Worm (Caenorhabditis elegans) whole organism, L2 larva: ENCODE measurements around the gene imp-2.

ENCODE experiments used
- F13H6.1 ChIP-seq: sonication (generic microtip); optimal IDR thresholded peaks from 2 replicates; lab custom pipeline; 2016; ENCODE audit warnings: missing genetic modification characterization, missing compliant biosample characterization
- R02D3.7 ChIP-seq: fragments of 150-350 bp; optimal IDR thresholded peaks from 2 replicates; lab custom pipeline; 2014; ENCODE audit warnings: missing biosample characterization, missing genetic modification characterization
- Y55F3AM.14 ChIP-seq: fragments of 200-800 bp; sonication (Bioruptor generic); optimal IDR thresholded peaks from 2 replicates; lab custom pipeline; 2018; ENCODE audit warnings: mild to moderate bottlenecking, missing genetic modification characterization, missing compliant biosample characterization
- ZK546.5 ChIP-seq: sonication (generic microtip); optimal IDR thresholded peaks from 2 replicates; lab custom pipeline; 2017; ENCODE audit warnings: missing biosample characterization, missing genetic modification characterization
- alr-1 ChIP-seq: fragments of 150-350 bp; optimal IDR thresholded peaks from 2 replicates; lab custom pipeline; 2014; ENCODE audit warnings: missing biosample characterization, missing genetic modification characterization
- aly-2 ChIP-seq: fragments of 150-350 bp; optimal IDR thresholded peaks from 2 replicates; lab custom pipeline; 2014; ENCODE audit warnings: missing biosample characterization, missing genetic modification characterization
- ama-1 ChIP-seq: fragments of 150-350 bp; optimal IDR thresholded peaks from 2 replicates; lab custom pipeline; 2018; ENCODE audit warnings: inconsistent platforms
- blmp-1 ChIP-seq: sonication (generic microtip); optimal IDR thresholded peaks from 2 replicates; lab custom pipeline; 2017; ENCODE audit warnings: missing genetic modification characterization, mild to moderate bottlenecking, missing compliant biosample characterization, antibody characterized with exemption, moderate library complexity; ENCODE audit not compliant: insufficient read depth
- crh-2 ChIP-seq: sonication (generic microtip); optimal IDR thresholded peaks from 2 replicates; lab custom pipeline; 2017; ENCODE audit warnings: missing biosample characterization, missing genetic modification characterization
- dmd-4 ChIP-seq: sonication (generic microtip); optimal IDR thresholded peaks from 2 replicates; lab custom pipeline; 2017; ENCODE audit warnings: missing biosample characterization, missing genetic modification characterization
- egl-27 ChIP-seq: sonication (generic microtip); optimal IDR thresholded peaks from 3 replicates; lab custom pipeline; 2017; ENCODE audit warnings: missing biosample characterization, missing genetic modification reagents, missing genetic modification characterization
- elt-1 ChIP-seq: fragments of 150-350 bp; optimal IDR thresholded peaks from 2 replicates; lab custom pipeline; 2014; ENCODE audit warnings: missing biosample characterization, missing genetic modification characterization
- elt-3 ChIP-seq: sonication (generic microtip); optimal IDR thresholded peaks from 2 replicates; lab custom pipeline; 2017; ENCODE audit warnings: missing biosample characterization, missing genetic modification characterization
- fos-1 ChIP-seq: fragments of 150-350 bp; optimal IDR thresholded peaks from 2 replicates; lab custom pipeline; 2014; ENCODE audit warnings: missing biosample characterization, missing genetic modification characterization
- gmeb-1 ChIP-seq: fragments of 150-350 bp; optimal IDR thresholded peaks from 2 replicates; lab custom pipeline; 2014; ENCODE audit warnings: missing biosample characterization, missing genetic modification characterization
- lin-11 ChIP-seq: fragments of 150-350 bp; sonication (generic microtip); optimal IDR thresholded peaks from 2 replicates; lab custom pipeline; 2014; ENCODE audit warnings: missing biosample characterization, missing genetic modification characterization, inconsistent platforms, mixed read lengths
- lin-13 ChIP-seq: fragments of 150-350 bp; optimal IDR thresholded peaks from 2 replicates; lab custom pipeline; 2014; ENCODE audit warnings: missing biosample characterization, missing genetic modification reagents, missing genetic modification characterization
- lin-39 ChIP-seq: fragments of 150-350 bp; optimal IDR thresholded peaks from 2 replicates; lab custom pipeline; 2014; ENCODE audit warnings: missing biosample characterization, missing genetic modification reagents, missing genetic modification characterization
- lsy-2 ChIP-seq, 2 experiments: fragments of 150-350 bp in 1 of 2; sonication (generic microtip) in 1 of 2; optimal IDR thresholded peaks; 2 replicates each; lab custom pipeline; 2014 to 2017; ENCODE audit warnings: missing biosample characterization in 2 of 2, missing genetic modification characterization in 2 of 2
- mab-5 ChIP-seq: fragments of 150-350 bp; optimal IDR thresholded peaks from 2 replicates; lab custom pipeline; 2014; ENCODE audit warnings: missing biosample characterization, missing genetic modification characterization
- mbf-1 ChIP-seq: sonication (generic microtip); optimal IDR thresholded peaks from 2 replicates; lab custom pipeline; 2017; ENCODE audit warnings: missing biosample characterization, missing genetic modification characterization
- mdl-1 ChIP-seq, 2 experiments: fragments of 150-350 bp in 1 of 2; sonication (generic microtip) in 1 of 2; optimal IDR thresholded peaks; 2 replicates each; lab custom pipeline; 2017; ENCODE audit warnings: missing biosample characterization in 2 of 2, missing genetic modification characterization in 2 of 2
- nhr-10 ChIP-seq: sonication (generic microtip); optimal IDR thresholded peaks from 2 replicates; lab custom pipeline; 2017; ENCODE audit warnings: missing biosample characterization, missing genetic modification characterization
- nhr-11 ChIP-seq: fragments of 150-350 bp; optimal IDR thresholded peaks from 2 replicates; lab custom pipeline; 2014; ENCODE audit warnings: missing biosample characterization, missing genetic modification characterization
- nhr-12 ChIP-seq: fragments of 150-350 bp; optimal IDR thresholded peaks from 2 replicates; lab custom pipeline; 2014; ENCODE audit warnings: missing biosample characterization, missing genetic modification characterization
- nhr-129 ChIP-seq: fragments of 150-350 bp; optimal IDR thresholded peaks from 2 replicates; lab custom pipeline; 2014; ENCODE audit warnings: missing biosample characterization, missing genetic modification characterization
- nhr-21 ChIP-seq: fragments of 150-350 bp; optimal IDR thresholded peaks from 2 replicates; lab custom pipeline; 2014; ENCODE audit warnings: missing biosample characterization, missing genetic modification characterization
- nhr-237 ChIP-seq: fragments of 150-350 bp; optimal IDR thresholded peaks from 2 replicates; lab custom pipeline; 2014; ENCODE audit warnings: missing biosample characterization, missing genetic modification characterization
- nhr-6 ChIP-seq: fragments of 150-350 bp; optimal IDR thresholded peaks from 2 replicates; lab custom pipeline; 2014; ENCODE audit warnings: missing biosample characterization, missing genetic modification characterization
- nhr-77 ChIP-seq: fragments of 150-350 bp; optimal IDR thresholded peaks from 2 replicates; lab custom pipeline; 2014; ENCODE audit warnings: missing biosample characterization, missing genetic modification characterization
- peb-1 ChIP-seq: fragments of 150-350 bp; optimal IDR thresholded peaks from 2 replicates; lab custom pipeline; 2014; ENCODE audit warnings: missing biosample characterization, missing genetic modification characterization
- skn-1 ChIP-seq: sonication (generic microtip); optimal IDR thresholded peaks from 2 replicates; lab custom pipeline; 2017; ENCODE audit warnings: missing biosample characterization, missing genetic modification characterization
- sma-3 ChIP-seq: sonication (generic microtip); optimal IDR thresholded peaks from 2 replicates; lab custom pipeline; 2016; ENCODE audit warnings: missing genetic modification reagents, missing genetic modification characterization, missing compliant biosample characterization
- snpc-4 ChIP-seq: fragments of 150-350 bp; optimal IDR thresholded peaks from 2 replicates; lab custom pipeline; 2014; ENCODE audit warnings: missing biosample characterization, missing genetic modification characterization
- unc-39 ChIP-seq: fragments of 150-350 bp; optimal IDR thresholded peaks from 2 replicates; lab custom pipeline; 2014; ENCODE audit warnings: missing biosample characterization, missing genetic modification characterization
- unc-55 ChIP-seq: fragments of 150-350 bp; sonication (generic microtip); optimal IDR thresholded peaks from 3 replicates; lab custom pipeline; 2014; ENCODE audit warnings: missing biosample characterization, missing genetic modification reagents, missing genetic modification characterization
- zag-1 ChIP-seq: fragments of 150-350 bp; optimal IDR thresholded peaks from 2 replicates; lab custom pipeline; 2014; ENCODE audit warnings: missing biosample characterization, missing genetic modification characterization
- ztf-1 ChIP-seq: fragments of 200-800 bp; sonication (Bioruptor generic); conservative IDR thresholded peaks from 2 replicates; pipeline ENCODE4 v1.3.6; 2022; ENCODE audit warnings: missing genetic modification characterization, missing compliant biosample characterization
- ztf-11 ChIP-seq: sonication (generic microtip); optimal IDR thresholded peaks from 2 replicates; lab custom pipeline; 2017; ENCODE audit warnings: missing biosample characterization, missing genetic modification characterization
- ztf-4 ChIP-seq: fragments of 150-350 bp; optimal IDR thresholded peaks from 2 replicates; lab custom pipeline; 2014; ENCODE audit warnings: missing biosample characterization, missing genetic modification characterization

Gene imp-2

ce11 chrIV:11109771-11110170 is 8.9 kb downstream of the imp-2 start, which contains the start of gene pigk-1:
pigk-1 (minus strand) TSS chrIV:11110018.
- TF ChIP-seq ztf-11 (no peak), gmeb-1 (tag; lab: Kevin White, UChicago) (no peak), nhr-77 (no peak), nhr-6 (no peak), Y55F3AM.14 (GFP tag; lab: Kevin White, UChicago) (no peak), lsy-2 (tag; optimal IDR thresholded peaks at IDR 0.05; lab: Kevin White, UChicago) (peak in 1 of 2 experiments; percentile 7), nhr-10 (tag; lab: Kevin White, UChicago) (no peak)

- no peak for TF ChIP-seq snpc-4
- TF ChIP-seq R02D3.7 (tag; lab: Kevin White, UChicago) = no peak
- no peak for TF ChIP-seq elt-1 (tag; lab: Kevin White, UChicago)
- no peak for TF ChIP-seq elt-3 (tag; lab: Kevin White, UChicago)
- TF ChIP-seq crh-2 = no peak
- no peak for TF ChIP-seq mbf-1 (tag; lab: Kevin White, UChicago)
- TF ChIP-seq peb-1 = no peak
- TF ChIP-seq skn-1 (tag; lab: Kevin White, UChicago) = no peak
- no peak for TF ChIP-seq lin-13 (GFP tag; lab: Kevin White, UChicago)
- no peak for TF ChIP-seq nhr-129 (tag; lab: Kevin White, UChicago)
- TF ChIP-seq fos-1 (tag; lab: Kevin White, UChicago) = no peak
- TF ChIP-seq sma-3 (GFP tag; lab: Kevin White, UChicago) = no peak
- no peak for TF ChIP-seq unc-39 (tag; lab: Kevin White, UChicago)
- TF ChIP-seq blmp-1 (tag; lab: Kevin White, UChicago) = no peak
- no peak for TF ChIP-seq zag-1 (tag; lab: Kevin White, UChicago)
- TF ChIP-seq ama-1 (lab: Kevin White, UChicago) = no peak
- TF ChIP-seq mdl-1 (tag; optimal IDR thresholded peaks at IDR 0.05; lab: Kevin White, UChicago) = no peak
- no peak for TF ChIP-seq aly-2 (tag; lab: Kevin White, UChicago)
- TF ChIP-seq egl-27 = no peak
Measured at ce11 chrIV:11105724-11106123, 13.0 kb downstream of the imp-2 start, which contains the start of gene srlf-24. srlf-24 (minus strand) TSS chrIV:11105824.

- TF ChIP-seq mdl-1 (tag; optimal IDR thresholded peaks at IDR 0.05; lab: Kevin White, UChicago) = no peak
- TF ChIP-seq nhr-12 (tag; lab: Kevin White, UChicago) = no peak
- no peak for TF ChIP-seq unc-55 (GFP tag; lab: Kevin White, UChicago)
- TF ChIP-seq ztf-1 = no peak
- no peak for TF ChIP-seq ama-1 (lab: Kevin White, UChicago)
- TF ChIP-seq lin-39 = no peak
- no peak for TF ChIP-seq mab-5
- TF ChIP-seq egl-27 = no peak
- TF ChIP-seq ztf-4 (tag; lab: Kevin White, UChicago) = no peak
- no peak for TF ChIP-seq nhr-11
- TF ChIP-seq lin-11 (tag; lab: Kevin White, UChicago) = no peak
- no peak for TF ChIP-seq F13H6.1 (tag; lab: Kevin White, UChicago)
- no peak for TF ChIP-seq dmd-4
Measured at ce11 chrIV:11103501-11103900, 15.2 kb downstream of the imp-2 start.

ce11 chrIV:11102608-11103007 is 16.1 kb downstream of the imp-2 start, which contains the start of gene srlf-17:
srlf-17 (minus strand) TSS chrIV:11102708.
- TF ChIP-seq snpc-4 (no peak), zag-1 (tag; lab: Kevin White, UChicago) (no peak), fos-1 (tag; lab: Kevin White, UChicago) (no peak)

ce11 chrIV:11101383-11101782 is 17.3 kb downstream of the imp-2 start, which contains the start of gene srlf-18:
srlf-18 (minus strand) TSS chrIV:11101483.
- TF ChIP-seq nhr-237 (tag; lab: Kevin White, UChicago) (no peak), peb-1 (no peak), nhr-12 (tag; lab: Kevin White, UChicago) (no peak), alr-1 (tag; lab: Kevin White, UChicago) (no peak), ZK546.5 (tag; lab: Kevin White, UChicago) (no peak), Y55F3AM.14 (GFP tag; lab: Kevin White, UChicago) (no peak), crh-2 (no peak), nhr-11 (no peak), nhr-21 (no peak), mab-5 (no peak), gmeb-1 (tag; lab: Kevin White, UChicago) (no peak), lsy-2 (tag; optimal IDR thresholded peaks at IDR 0.05; lab: Kevin White, UChicago) (no peak)
